Fruit fly (Drosophila melanogaster): Measurements from ENCODE around the gene CG7084.
"Not testable (repeated sequence)": the region's sequence is repeated elsewhere in the genome, so short reads cannot be mapped to it uniquely, and the experiment has no call there.

Gene CG7084

DNA sequence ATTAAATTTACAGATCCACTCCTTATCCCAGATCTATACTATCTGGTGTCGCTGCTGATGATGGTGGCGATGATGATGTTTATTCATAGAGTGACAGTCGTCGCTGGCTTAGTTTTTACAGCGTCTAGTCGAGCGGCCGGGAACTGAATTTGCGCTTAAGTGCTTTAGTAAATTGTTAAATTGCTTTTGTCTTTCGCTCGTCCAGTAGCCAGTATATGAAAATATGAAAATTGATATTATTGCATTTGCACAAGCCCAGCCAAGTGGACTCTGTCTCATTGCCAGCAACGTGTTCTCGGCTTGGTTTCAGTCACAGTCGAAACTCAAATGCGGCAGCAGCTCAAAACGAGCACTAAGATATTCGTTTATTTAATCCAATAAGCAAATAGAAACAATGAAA, at the start of gene CG7084:
TSS of gene CG7084 (plus strand) at position 301 of the 400 bp plus-strand sequence.
- TF ChIP-seq CG17801 (GFP tag; optimal IDR thresholded peaks at IDR 0.05; ENCODE audit: partially characterized antibody): not testable (repeated sequence)

DNA sequence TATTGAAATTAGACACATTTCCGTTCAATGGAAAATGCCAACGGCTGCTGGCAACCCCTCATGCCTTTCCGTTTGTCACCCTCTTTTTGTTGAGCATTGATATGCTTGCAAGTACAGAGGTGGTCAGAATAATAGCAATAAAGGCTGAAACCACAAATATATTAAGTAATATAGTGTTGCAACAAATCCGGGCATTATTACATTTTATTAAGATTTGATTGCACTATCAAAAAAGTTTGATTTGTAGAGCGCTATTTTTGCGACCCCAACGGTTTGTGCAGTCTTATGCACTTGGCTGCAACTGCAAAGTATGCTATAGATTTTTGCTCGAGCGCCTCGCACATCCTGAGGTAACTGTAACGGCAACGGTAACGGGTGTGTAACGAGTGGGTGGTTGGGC, 38.4 kb upstream of the CG7084 start:
- TF ChIP-seq CG17801 (GFP tag; optimal IDR thresholded peaks at IDR 0.05; ENCODE audit: partially characterized antibody): no peak

DNA sequence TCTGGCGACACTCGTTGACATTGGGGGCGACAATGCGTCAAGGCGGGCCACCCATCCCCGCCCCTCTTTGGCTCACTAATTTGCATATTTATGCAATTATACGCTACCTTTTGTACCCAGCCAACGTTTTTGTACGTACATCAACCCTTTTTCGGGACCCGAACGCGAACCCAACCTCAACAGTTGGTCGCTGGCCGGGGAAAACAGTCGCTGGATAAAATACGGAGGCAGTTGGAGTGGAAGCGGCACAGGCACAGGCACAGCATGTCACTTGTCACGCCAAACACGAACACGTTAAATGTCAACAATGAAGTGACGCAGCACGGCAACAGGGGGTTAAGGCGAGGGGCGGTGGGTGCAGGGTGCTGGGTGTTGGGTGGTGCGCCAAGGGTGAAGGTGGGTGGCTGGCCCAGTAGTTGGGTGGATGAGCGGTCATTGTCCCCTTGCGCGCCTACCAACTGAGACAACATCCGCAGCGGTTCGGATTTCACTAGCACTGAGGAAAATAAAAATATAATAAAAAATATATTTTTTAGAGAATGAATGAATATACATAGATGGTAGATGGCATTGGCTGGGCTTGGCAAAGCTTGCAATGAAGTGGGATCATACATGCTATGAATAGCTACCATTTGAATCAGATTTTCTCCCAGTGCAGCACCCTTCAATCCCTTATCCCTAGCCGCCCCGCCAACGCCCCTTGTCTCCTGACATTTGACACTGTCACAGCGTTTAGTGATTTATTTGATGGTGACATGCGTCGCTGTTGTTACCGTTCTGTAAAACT, 37.7 kb upstream of the CG7084 start:
- no peak for TF ChIP-seq CG17801 (GFP tag; optimal IDR thresholded peaks at IDR 0.05; ENCODE audit: partially characterized antibody)

DNA sequence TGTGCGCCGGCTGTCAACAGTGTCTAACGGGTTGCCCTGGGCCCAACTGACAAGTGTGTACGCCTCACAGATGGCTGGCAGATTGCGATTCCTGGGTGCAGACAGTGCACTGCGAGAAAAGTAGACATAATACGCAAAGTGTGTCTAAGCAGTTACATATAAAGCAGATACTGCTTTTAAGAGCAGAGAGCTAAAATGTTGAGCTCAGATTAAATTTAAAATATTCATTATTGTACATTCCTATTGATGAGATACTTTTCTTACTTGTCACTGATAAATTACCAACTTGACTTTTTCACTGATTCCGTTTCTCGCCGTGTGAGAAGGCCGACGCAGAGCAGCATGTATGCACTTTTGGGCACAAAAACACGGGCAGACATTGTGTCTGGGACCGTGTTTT, 31.3 kb upstream of the CG7084 start:
- TF ChIP-seq CG17801 (GFP tag; optimal IDR thresholded peaks at IDR 0.05; ENCODE audit: partially characterized antibody): no peak

DNA sequence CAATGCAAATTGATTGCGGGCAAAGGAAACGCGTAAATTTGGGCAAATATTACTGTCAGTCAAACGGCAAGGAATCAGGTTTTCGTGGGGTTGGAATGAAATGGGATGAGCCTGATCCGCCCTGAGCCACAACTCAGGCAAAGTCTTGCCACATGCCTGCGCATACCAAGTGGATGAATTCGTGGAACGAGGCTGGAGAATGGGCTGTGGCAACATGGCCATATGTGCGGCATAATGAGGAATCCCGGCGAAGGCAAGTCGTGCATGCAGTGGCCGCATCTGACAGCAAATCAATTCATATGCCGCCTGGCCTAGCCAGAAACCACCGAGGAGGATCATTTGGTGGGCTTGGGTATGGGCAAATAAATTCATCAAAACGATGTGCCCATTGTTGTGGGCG, 29.8 kb upstream of the CG7084 start:
- TF ChIP-seq CG17801 (GFP tag; optimal IDR thresholded peaks at IDR 0.05; ENCODE audit: partially characterized antibody): no peak

DNA sequence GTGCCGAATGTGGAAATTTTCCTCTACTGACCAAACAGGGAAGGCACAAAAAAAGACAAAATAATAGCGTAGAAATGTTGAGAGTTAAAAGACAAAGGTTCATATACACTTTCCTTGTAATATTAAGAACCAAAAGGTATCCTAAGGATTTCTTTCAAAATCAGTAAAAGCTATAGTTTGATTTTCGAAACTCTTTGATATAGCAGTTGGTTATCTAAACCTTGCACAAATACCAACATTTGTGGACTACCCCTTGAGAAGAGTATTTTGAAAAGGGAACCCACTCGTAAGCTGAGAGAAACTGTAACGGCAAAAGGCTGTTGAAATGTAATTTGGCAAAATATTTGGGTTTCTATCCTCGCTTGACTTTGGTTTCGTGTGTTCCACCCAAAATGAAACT, 28.8 kb upstream of the CG7084 start:
- no peak for TF ChIP-seq CG17801 (GFP tag; optimal IDR thresholded peaks at IDR 0.05; ENCODE audit: partially characterized antibody)

DNA sequence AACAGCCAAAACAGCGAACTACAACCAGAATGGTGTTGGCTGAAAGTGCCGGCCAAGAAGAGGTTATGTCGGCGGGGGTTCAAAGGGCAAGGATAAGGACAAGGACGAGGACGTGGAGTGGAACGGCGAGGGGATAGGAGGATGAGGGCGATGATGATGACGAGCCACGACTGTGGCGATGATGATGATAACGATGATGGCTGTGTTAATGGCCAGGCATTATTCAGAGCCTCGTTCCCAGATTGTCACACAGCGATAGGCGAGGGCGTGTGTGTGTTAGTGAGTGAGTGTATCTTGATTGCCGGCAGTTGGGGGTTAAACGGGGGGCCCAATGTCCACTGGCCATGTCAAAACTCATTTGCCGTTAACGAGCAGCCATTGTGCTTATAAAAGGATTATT, 25.6 kb upstream of the CG7084 start:
- no peak for TF ChIP-seq CG17801 (GFP tag; optimal IDR thresholded peaks at IDR 0.05; ENCODE audit: partially characterized antibody)

DNA sequence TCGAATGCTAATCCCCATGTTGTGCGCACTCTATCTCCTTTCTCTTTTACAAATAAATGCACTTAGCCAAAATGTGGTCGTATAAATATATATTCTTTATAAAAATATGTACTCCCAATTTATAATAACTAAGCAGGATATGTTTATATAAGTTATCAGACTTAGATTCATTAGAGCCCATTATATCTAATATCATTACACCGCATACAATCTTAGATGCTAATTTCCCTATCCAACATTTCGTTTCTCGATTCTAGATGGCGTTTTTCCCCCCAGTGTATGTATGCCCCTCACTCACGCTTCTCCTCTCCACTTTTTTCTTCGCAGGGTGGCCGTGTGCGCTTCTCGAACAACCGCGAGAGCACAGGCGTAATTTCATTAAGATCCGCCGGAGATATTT, 11.1 kb upstream of the CG7084 start:
- no peak for TF ChIP-seq CG17801 (GFP tag; optimal IDR thresholded peaks at IDR 0.05; ENCODE audit: partially characterized antibody)

DNA sequence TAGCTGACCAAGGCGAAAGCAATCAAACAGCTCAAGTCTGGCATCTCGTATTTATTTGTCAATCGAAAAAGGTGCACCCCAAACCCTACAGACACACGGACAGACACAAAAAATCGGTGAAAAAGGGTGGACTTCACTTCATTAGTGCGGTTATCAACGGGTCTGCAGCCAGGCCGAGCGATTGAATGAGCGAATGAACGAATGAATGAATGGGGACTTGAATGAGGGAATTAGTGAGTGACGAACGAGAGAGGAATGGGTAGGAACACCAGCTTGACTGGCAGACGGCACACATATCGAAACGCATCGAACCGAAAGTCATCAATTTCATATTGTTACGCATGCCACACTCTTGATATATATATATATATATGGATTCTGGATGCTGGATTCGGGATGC, 10.3 kb upstream of the CG7084 start:
- no peak for TF ChIP-seq CG17801 (GFP tag; optimal IDR thresholded peaks at IDR 0.05; ENCODE audit: partially characterized antibody)

DNA sequence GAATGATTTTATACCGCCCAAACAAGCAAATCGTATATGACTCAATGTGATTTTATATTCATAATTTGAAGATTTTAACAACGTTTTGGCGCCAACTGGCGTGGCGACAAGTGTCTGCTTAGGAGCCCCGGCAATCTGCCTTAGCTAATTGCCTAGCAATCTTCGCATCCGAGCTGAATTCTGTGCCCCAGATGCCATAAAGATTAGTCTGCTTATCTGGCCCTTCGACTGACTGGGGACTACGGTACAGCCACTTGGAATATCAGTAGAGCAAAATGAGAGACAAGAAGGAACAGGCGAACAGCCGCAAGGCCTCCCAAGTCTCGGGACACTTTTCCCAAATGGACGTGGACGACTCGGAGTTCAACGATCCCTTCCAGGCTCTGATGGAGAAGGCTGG, 1.5 kb downstream of the CG7084 start:
- no peak for TF ChIP-seq CG17801 (GFP tag; optimal IDR thresholded peaks at IDR 0.05; ENCODE audit: partially characterized antibody)

DNA sequence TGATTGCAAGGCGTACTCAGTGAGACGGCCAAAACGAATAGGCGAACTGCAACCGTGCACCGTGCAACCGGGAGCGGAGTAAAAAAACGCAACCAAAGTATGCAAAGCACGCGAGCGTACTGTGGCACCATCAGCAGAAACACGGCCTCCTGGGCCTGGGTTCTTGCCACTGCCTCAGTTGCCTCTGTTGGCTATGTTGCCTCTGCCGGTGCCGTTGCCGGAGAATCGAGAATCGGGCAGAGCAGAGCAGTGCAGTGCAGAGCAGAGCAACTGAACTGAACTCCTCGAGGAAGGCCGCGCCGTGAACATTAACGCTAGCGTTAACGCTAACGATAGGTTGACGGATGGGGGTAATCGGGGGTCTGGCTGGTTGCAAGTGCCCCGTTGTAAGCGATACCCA, 25.4 kb downstream of the CG7084 start, which contains the start of gene CG34377:
TSS of gene CG34377 (minus strand) at position 101 of the 400 bp plus-strand sequence.
- TF ChIP-seq CG17801 (GFP tag; optimal IDR thresholded peaks at IDR 0.05; ENCODE audit: partially characterized antibody): no peak

DNA sequence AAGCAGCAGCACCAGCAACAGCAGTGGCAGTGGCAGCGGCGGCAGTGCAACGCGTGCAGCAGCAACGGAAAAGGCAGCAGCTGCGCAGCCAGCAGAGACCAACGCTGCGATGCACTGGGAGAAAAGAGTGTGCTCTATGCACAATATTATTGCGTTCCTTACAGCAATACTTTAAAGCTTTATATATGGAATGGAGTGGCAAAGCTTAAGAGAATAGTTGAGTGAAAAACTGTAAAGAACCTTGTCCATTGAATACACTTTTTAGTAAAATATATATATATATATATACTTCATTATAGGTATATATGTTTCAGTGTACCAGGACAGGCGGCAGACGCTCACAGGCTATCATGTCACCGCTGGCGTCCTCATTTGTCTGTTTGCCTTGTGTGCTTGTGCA, 26.1 kb downstream of the CG7084 start:
- no peak for TF ChIP-seq CG17801 (GFP tag; optimal IDR thresholded peaks at IDR 0.05; ENCODE audit: partially characterized antibody)

DNA sequence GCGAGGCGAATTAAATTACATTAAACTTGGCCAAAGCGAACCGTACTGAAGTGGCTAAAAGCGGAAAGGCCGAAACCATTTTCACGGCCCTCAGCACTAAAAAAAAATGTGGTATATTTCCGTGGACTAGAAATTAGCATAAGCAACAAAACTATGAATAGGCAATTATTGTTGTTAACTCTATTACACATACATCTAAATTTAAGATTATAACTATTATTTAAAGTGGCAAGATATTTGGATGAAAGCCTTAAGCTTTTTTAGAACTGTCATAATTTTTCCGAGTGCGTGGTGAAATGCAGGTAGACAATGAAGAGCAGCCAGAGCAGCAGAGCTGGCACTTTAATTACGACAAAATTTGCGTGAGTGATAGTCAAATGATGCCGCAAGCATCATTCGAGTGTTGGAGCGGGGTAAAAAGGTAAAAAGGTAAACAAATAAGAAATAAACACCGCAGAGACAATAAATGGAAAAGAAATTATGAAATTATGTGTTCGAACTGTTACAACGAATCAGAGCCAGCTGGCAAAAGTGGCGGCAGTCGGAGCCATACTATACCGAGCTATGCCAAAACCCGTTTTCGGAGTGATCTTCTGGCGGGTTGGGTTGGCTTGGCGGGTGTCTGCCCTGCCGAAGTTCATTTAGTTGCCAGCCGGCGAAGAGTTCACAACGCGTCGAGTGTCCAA, 30.2 kb downstream of the CG7084 start, which contains the start of gene CG7080:
TSS of gene CG7080 (plus strand) at position 636 of the 686 bp plus-strand sequence.
- TF ChIP-seq CG17801 (GFP tag; optimal IDR thresholded peaks at IDR 0.05; ENCODE audit: partially characterized antibody): no peak

DNA sequence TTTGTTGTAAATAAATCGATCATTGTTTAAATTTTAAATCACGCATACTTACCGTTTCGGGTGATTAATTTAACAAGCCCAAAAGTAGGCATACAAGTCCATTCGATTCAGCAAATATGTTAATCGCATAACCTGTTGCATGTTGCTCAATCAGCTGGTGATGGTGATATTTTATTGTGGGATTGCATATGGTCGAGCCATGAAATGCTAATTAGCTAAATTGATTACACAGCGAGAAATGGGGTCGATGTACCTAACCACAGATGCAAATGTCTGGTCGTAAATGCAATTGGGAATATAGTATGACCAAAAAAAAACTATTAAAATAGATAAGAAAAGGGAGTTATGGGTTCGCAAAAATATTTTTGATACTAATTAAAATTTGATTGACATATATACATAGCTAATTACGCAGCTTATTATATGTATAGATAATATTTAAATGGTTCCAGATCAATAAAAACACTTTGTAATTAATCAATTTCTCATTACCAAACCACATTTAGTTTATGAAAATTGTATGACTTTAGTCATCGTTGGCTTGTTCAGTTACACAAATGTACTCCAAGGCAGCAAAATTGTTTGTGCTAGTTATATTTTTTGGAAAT, 32.0 kb downstream of the CG7084 start, which contains the start of gene CG33721:
TSS of gene CG33721 (plus strand) at position 558 of the 608 bp plus-strand sequence.
- no peak for TF ChIP-seq CG17801 (GFP tag; optimal IDR thresholded peaks at IDR 0.05; ENCODE audit: partially characterized antibody)

DNA sequence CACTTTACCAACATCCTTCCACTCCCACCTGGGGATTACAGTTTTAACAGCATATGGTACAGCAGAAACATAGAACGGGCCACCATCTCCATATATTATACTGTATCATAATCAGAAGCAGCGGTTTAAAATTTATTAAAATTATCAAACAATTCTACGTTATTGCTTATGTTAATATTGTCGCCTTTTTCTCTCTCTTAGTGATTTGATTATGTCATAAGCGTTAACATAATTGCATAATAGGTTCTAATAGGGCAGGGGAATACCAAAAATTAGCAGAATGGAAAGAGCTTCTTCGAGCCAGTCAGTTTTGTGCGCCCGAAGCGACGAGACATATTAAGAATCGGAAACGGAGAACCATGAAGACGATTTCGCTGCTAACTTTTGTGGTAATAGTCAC, 33.1 kb downstream of the CG7084 start, which contains the start of gene CG13862:
TSS of gene CG13862 (plus strand) at position 301 of the 400 bp plus-strand sequence.
- TF ChIP-seq CG17801 (GFP tag; optimal IDR thresholded peaks at IDR 0.05; ENCODE audit: partially characterized antibody): no peak

DNA sequence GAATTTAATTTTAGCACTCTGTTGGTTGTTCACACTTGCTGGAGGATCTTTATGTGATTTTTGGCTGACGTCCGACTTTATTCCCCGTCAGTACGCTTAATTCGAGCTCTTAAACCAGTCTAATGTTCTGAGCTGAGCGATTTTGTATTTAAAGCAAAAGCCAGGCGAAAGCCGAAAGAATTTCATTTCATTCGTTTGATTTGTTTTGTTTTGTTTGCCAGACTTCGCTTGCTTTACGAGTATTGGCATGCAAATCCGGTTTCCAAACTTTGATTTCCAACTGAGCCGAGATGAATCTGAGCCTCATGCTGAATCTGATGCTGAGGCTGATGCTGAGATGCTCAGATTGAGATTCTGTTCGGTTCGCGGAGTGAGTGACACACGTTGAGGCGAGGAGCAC, 35.4 kb downstream of the CG7084 start, which contains the start of gene CG5391:
TSS of gene CG5391 (minus strand) at position 101 of the 400 bp plus-strand sequence.
- TF ChIP-seq CG17801 (GFP tag; optimal IDR thresholded peaks at IDR 0.05; ENCODE audit: partially characterized antibody): no peak

Data from ovary, adult (tissue).